Worm (Caenorhabditis elegans) whole organism, L4 larva: ENCODE measurements around the gene nhr-196.

Source experiments
- aha-1 ChIP-seq: fragments of 150-350 bp; peaks from one replicate; lab custom pipeline; 2014; ENCODE audit warnings: missing biosample characterization, missing genetic modification characterization
- jun-1 ChIP-seq: fragments of 150-350 bp; optimal IDR thresholded peaks from 2 replicates; lab custom pipeline; 2014; ENCODE audit warnings: missing biosample characterization, missing genetic modification reagents, missing genetic modification characterization
- lin-15B ChIP-seq: fragments of 150-350 bp; sonication (generic microtip); optimal IDR thresholded peaks from 3 replicates; lab custom pipeline; 2014; ENCODE audit warnings: missing biosample characterization, missing genetic modification characterization
- unc-62 ChIP-seq, 3 experiments: fragments of 150-350 bp in 1 of 3; sonication (generic microtip); optimal IDR thresholded peaks in 2 of 3; peaks in 1 of 3; 1 replicate in 1 of 3; 2 replicates in 2 of 3; lab custom pipeline; 2014 to 2017; ENCODE audit warnings: missing biosample characterization in 3 of 3, missing genetic modification characterization in 3 of 3, missing genetic modification reagents in 3 of 3, missing genotype in 1 of 3

The nhr-196 gene

ce11 chrV:15733568-15733967, 48.1 kb downstream of the nhr-196 start, which contains the start of gene T23D5.3:
TSS of gene T23D5.3 (minus strand) at chrV:15733668.
- TF ChIP-seq unc-62 (GFP tag; optimal IDR thresholded peaks at IDR 0.05 in 1 of 2; lab: Kevin White, UChicago): no peak
- TF ChIP-seq unc-62 (tag; optimal IDR thresholded peaks at IDR 0.05; lab: Kevin White, UChicago): no peak
- TF ChIP-seq jun-1: no peak
- TF ChIP-seq, all 104 proteins: peak for 0

ce11 chrV:15735720-15736119, 50.2 kb downstream of the nhr-196 start, which contains the start of gene str-27:
TSS of gene str-27 (minus strand) at chrV:15735820.
- TF ChIP-seq lin-15B (no peak), aha-1 (tag; lab: Kevin White, UChicago) (peak; percentile 61)
